Fruit fly (Drosophila melanogaster) whole organism, wandering third instar larva: ENCODE data around the gene Bet3.

Experiments
- Hnf4 ChIP-seq: fragments of 200-800 bp; sonication (Bioruptor generic); optimal IDR thresholded peaks from 2 replicates; lab custom pipeline; 2016; ENCODE audit warnings: missing biosample characterization, mild to moderate bottlenecking, missing genetic modification characterization
- Hr83 ChIP-seq: fragments of 200-300 bp; sonication (Bioruptor generic); optimal IDR thresholded peaks from 2 replicates; lab custom pipeline; 2016; ENCODE audit warnings: missing biosample characterization, mild to moderate bottlenecking, missing genetic modification characterization, moderate library complexity; ENCODE audit not compliant: poor library complexity, severe bottlenecking
- fru ChIP-seq: fragments of 200-800 bp; sonication (Bioruptor generic); optimal IDR thresholded peaks from 3 replicates; lab custom pipeline; 2016; ENCODE audit warnings: missing biosample characterization, mild to moderate bottlenecking, missing genetic modification characterization
- tai ChIP-seq: sonication (Bioruptor generic); optimal IDR thresholded peaks from 2 replicates; lab custom pipeline; 2016; ENCODE audit warnings: missing biosample characterization, missing genetic modification characterization

DNA sequence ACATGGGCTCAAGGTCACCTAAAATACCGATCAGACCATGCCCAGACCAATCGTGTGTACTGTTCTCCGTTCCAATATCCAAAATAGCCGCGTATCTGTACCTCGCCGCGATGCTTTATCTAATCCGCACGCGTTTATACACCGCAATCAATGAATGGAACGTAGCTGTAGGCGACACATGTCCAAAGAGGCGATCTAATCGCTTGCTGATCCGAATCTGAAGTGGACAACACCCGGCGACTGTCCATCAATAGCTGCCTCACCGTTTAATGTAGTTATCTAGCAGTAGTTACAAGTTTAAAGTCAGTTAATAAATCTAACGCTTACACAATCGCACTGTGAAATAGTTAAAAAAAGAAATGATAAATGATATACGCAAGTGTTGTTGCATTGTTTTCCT, 10.4 kb upstream of the Bet3 start:
- no peak for TF ChIP-seq Hnf4
- no peak for TF ChIP-seq fru (GFP tag; lab: Kevin White, UChicago)
- TF ChIP-seq tai (GFP tag; lab: Kevin White, UChicago): no peak
- TF ChIP-seq Hr83 (GFP tag; lab: Kevin White, UChicago): no peak
